Fruit fly (Drosophila melanogaster) whole organism, embryonic: ENCODE results near the gene Kdsr.

Experiments used
- Aef1 ChIP-seq: fragments of 200-800 bp; sonication (Bioruptor generic); IDR thresholded peaks from 3 replicates; pipeline ENCODE4 v1.3.6; 2022; ENCODE audit warnings: missing biosample characterization, missing genetic modification characterization
- Antp ChIP-seq: fragments of 200-800 bp; sonication (Bioruptor generic); optimal IDR thresholded peaks from 3 replicates; lab custom pipeline; 2016; ENCODE audit warnings: missing biosample characterization, missing genetic modification characterization
- Atf3 ChIP-seq: fragments of 200-800 bp; sonication (Bioruptor generic); optimal IDR thresholded peaks from 3 replicates; lab custom pipeline; 2016; ENCODE audit warnings: missing biosample characterization, missing genetic modification characterization
- B-H1 ChIP-seq: fragments of 200-800 bp; sonication (Bioruptor generic); IDR thresholded peaks from 3 replicates; pipeline ENCODE4 v1.3.6; 2022; ENCODE audit warnings: missing biosample characterization, missing genetic modification characterization
- BEAF-32 ChIP-seq: fragments of 200-800 bp; sonication (Bioruptor generic); optimal IDR thresholded peaks from 3 replicates; lab custom pipeline; 2017; ENCODE audit warnings: missing biosample characterization, missing genetic modification characterization, mild to moderate bottlenecking, moderate library complexity, missing genetic modification reagents
- BtbVII ChIP-seq: fragments of 200-800 bp; sonication (Bioruptor generic); optimal IDR thresholded peaks from 3 replicates; lab custom pipeline; 2017; ENCODE audit warnings: missing biosample characterization, mild to moderate bottlenecking, missing genetic modification characterization
- CG10543 ChIP-seq: fragments of 200-800 bp; sonication (Bioruptor generic); optimal IDR thresholded peaks from 3 replicates; lab custom pipeline; 2017; ENCODE audit warnings: missing biosample characterization, mild to moderate bottlenecking, missing genetic modification characterization, moderate library complexity
- CG10654 ChIP-seq: fragments of 200-800 bp; sonication (Bioruptor generic); optimal IDR thresholded peaks from 2 replicates; lab custom pipeline; 2016; ENCODE audit warnings: missing biosample characterization, missing genetic modification characterization
- CG10979 ChIP-seq: fragments of 200-800 bp; sonication (Bioruptor generic); optimal IDR thresholded peaks from 2 replicates; lab custom pipeline; 2018; ENCODE audit warnings: missing biosample characterization, mild to moderate bottlenecking, missing genetic modification characterization, moderate library complexity
- CG12071 ChIP-seq: fragments of 200-800 bp; sonication (Bioruptor generic); optimal IDR thresholded peaks from 3 replicates; lab custom pipeline; 2018; ENCODE audit warnings: missing biosample characterization, mild to moderate bottlenecking, missing genetic modification characterization
- CG13123 ChIP-seq: fragments of 200-800 bp; sonication (Bioruptor generic); optimal IDR thresholded peaks from 2 replicates; lab custom pipeline; 2016; ENCODE audit warnings: missing biosample characterization, missing genetic modification characterization
- CG15073 ChIP-seq: fragments of 200-800 bp; sonication (Bioruptor generic); optimal IDR thresholded peaks from 2 replicates; lab custom pipeline; 2016; ENCODE audit warnings: missing biosample characterization, missing genetic modification characterization
- CG15601 ChIP-seq: fragments of 200-800 bp; sonication (Bioruptor generic); optimal IDR thresholded peaks from 3 replicates; lab custom pipeline; 2019; ENCODE audit warnings: missing biosample characterization, mild to moderate bottlenecking, missing genetic modification characterization, moderate library complexity
- CG1602 ChIP-seq: fragments of 200-800 bp; sonication (Bioruptor generic); optimal IDR thresholded peaks from 3 replicates; lab custom pipeline; 2016; ENCODE audit warnings: missing biosample characterization, missing genetic modification characterization
- CG18764 ChIP-seq: fragments of 200-800 bp; sonication (Bioruptor generic); optimal IDR thresholded peaks from 3 replicates; lab custom pipeline; 2016; ENCODE audit warnings: missing biosample characterization, missing genetic modification characterization
- CG2875 ChIP-seq: fragments of 200-800 bp; sonication (Bioruptor generic); optimal IDR thresholded peaks from 2 replicates; lab custom pipeline; 2017; ENCODE audit warnings: missing biosample characterization, mild to moderate bottlenecking, missing genetic modification characterization, missing genetic modification reagents
- CG42726 ChIP-seq: fragments of 200-800 bp; sonication (Bioruptor generic); IDR thresholded peaks from 2 replicates; pipeline ENCODE4 v1.3.6; 2022; ENCODE audit warnings: missing biosample characterization, missing genetic modification characterization; ENCODE audit not compliant: partially characterized antibody
- CG43689 ChIP-seq: fragments of 200-800 bp; sonication (Bioruptor generic); IDR thresholded peaks from 2 replicates; pipeline ENCODE4 v1.3.6; 2022; ENCODE audit warnings: missing biosample characterization, missing genetic modification characterization
- CG7745 ChIP-seq: fragments of 200-800 bp; sonication (Bioruptor generic); optimal IDR thresholded peaks from 2 replicates; lab custom pipeline; 2018; ENCODE audit warnings: missing biosample characterization, mild to moderate bottlenecking, missing genetic modification characterization, moderate library complexity
- CG7963 ChIP-seq: fragments of 200-800 bp; sonication (Bioruptor generic); IDR thresholded peaks from 3 replicates; pipeline ENCODE4 v1.3.6; 2022; ENCODE audit warnings: missing biosample characterization, missing genetic modification characterization; ENCODE audit not compliant: partially characterized antibody
- CG9932 ChIP-seq: fragments of 200-800 bp; sonication (Bioruptor generic); IDR thresholded peaks from 2 replicates; pipeline ENCODE4 v1.3.6; 2022; ENCODE audit warnings: missing biosample characterization, missing genetic modification characterization
- Dbx ChIP-seq: fragments of 200-800 bp; sonication (Bioruptor generic); IDR thresholded peaks from 3 replicates; pipeline ENCODE4 v1.3.6; 2022; ENCODE audit warnings: missing biosample characterization, missing genetic modification characterization
- Elba2 ChIP-seq: fragments of 200-800 bp; sonication (Bioruptor generic); optimal IDR thresholded peaks from 3 replicates; lab custom pipeline; 2016; ENCODE audit warnings: missing biosample characterization, missing genetic modification characterization
- HLHmδ ChIP-seq: fragments of 200-800 bp; sonication (Bioruptor generic); optimal IDR thresholded peaks from 2 replicates; lab custom pipeline; 2018; ENCODE audit warnings: missing biosample characterization, mild to moderate bottlenecking, missing genetic modification characterization, moderate library complexity
- PHDP ChIP-seq: fragments of 200-800 bp; sonication (Bioruptor generic); optimal IDR thresholded peaks from 3 replicates; lab custom pipeline; 2018; ENCODE audit warnings: missing biosample characterization, mild to moderate bottlenecking, missing genetic modification characterization, moderate library complexity
- Ptx1 ChIP-seq: fragments of 200-800 bp; sonication (Bioruptor generic); IDR thresholded peaks from 2 replicates; pipeline ENCODE4 v1.3.6; 2022; ENCODE audit warnings: missing biosample characterization, missing genetic modification characterization
- Sox100B ChIP-seq: fragments of 200-800 bp; sonication (Bioruptor generic); optimal IDR thresholded peaks from 3 replicates; lab custom pipeline; 2018; ENCODE audit warnings: missing biosample characterization, mild to moderate bottlenecking, missing genetic modification characterization
- ara ChIP-seq: fragments of 200-800 bp; sonication (Bioruptor generic); IDR thresholded peaks from 2 replicates; pipeline ENCODE4 v1.3.6; 2022; ENCODE audit warnings: missing biosample characterization, missing genetic modification characterization
- chif ChIP-seq, 2 experiments: fragments of 200-800 bp; sonication (Bioruptor generic); optimal IDR thresholded peaks; 3 replicates each; lab custom pipeline; 2016; ENCODE audit warnings: missing biosample characterization in 2 of 2, missing genetic modification characterization in 2 of 2
- chm ChIP-seq: fragments of 200-800 bp; sonication (Bioruptor generic); IDR thresholded peaks from 2 replicates; pipeline ENCODE4 v1.3.6; 2022; ENCODE audit warnings: missing biosample characterization, missing genetic modification characterization
- danr ChIP-seq: fragments of 200-800 bp; sonication (Bioruptor generic); IDR thresholded peaks from 2 replicates; pipeline ENCODE4 v1.3.6; 2022; ENCODE audit warnings: missing biosample characterization, missing genetic modification characterization
- fd3F ChIP-seq: fragments of 200-800 bp; sonication (Bioruptor generic); optimal IDR thresholded peaks from 2 replicates; lab custom pipeline; 2018; ENCODE audit warnings: missing biosample characterization, mild to moderate bottlenecking, missing genetic modification characterization, moderate library complexity
- grau ChIP-seq: fragments of 200-800 bp; optimal IDR thresholded peaks from 3 replicates; lab custom pipeline; 2019; ENCODE audit warnings: missing biosample characterization, mild to moderate bottlenecking, missing genetic modification characterization, moderate library complexity
- ind ChIP-seq: fragments of 200-800 bp; sonication (Bioruptor generic); optimal IDR thresholded peaks from 3 replicates; lab custom pipeline; 2016; ENCODE audit warnings: missing biosample characterization, missing genetic modification characterization
- kni ChIP-seq: fragments of 200-800 bp; sonication (Bioruptor generic); optimal IDR thresholded peaks from 3 replicates; lab custom pipeline; 2017; ENCODE audit warnings: mild to moderate bottlenecking, missing biosample characterization, missing genetic modification reagents, missing genetic modification characterization
- lilli ChIP-seq: fragments of 200-800 bp; sonication (Bioruptor generic); optimal IDR thresholded peaks from 3 replicates; lab custom pipeline; 2016; ENCODE audit warnings: missing biosample characterization, missing genetic modification characterization
- lola ChIP-seq, 3 experiments: fragments of >200 bp in 2 of 3; fragments of 200-800 bp in 1 of 3; sonication (Bioruptor generic) in 1 of 3; optimal IDR thresholded peaks; 2 replicates each; lab custom pipeline; 2017 to 2019; ENCODE audit warnings: missing biosample characterization in 3 of 3, missing genetic modification characterization in 3 of 3, mild to moderate bottlenecking in 1 of 3, moderate library complexity in 1 of 3
- mld ChIP-seq: fragments of 200-800 bp; sonication (Bioruptor generic); IDR thresholded peaks from 3 replicates; pipeline ENCODE4 v1.3.6; 2022; ENCODE audit warnings: missing biosample characterization, missing genetic modification characterization; ENCODE audit not compliant: partially characterized antibody
- nerfin-1 ChIP-seq: fragments of 200-800 bp; sonication (Bioruptor generic); optimal IDR thresholded peaks from 3 replicates; lab custom pipeline; 2019; ENCODE audit warnings: missing biosample characterization, mild to moderate bottlenecking, missing genetic modification characterization, moderate library complexity
- pan ChIP-seq, 4 experiments: fragments of >200 bp in 3 of 4; fragments of 200-800 bp in 1 of 4; sonication (Bioruptor generic) in 1 of 4; optimal IDR thresholded peaks in 3 of 4; IDR thresholded peaks in 1 of 4; 2 replicates each; pipeline versions ENCODE4 v1.3.6 to Lab custom; 2017 to 2022; ENCODE audit warnings: missing biosample characterization in 2 of 4, missing genetic modification characterization in 2 of 4, mixed read lengths in 1 of 4
- prd ChIP-seq, 3 experiments: fragments of >200 bp in 2 of 3; fragments of 200-800 bp in 1 of 3; sonication (Bioruptor generic) in 1 of 3; optimal IDR thresholded peaks in 2 of 3; IDR thresholded peaks in 1 of 3; 2 replicates in 2 of 3; 3 replicates in 1 of 3; pipeline versions ENCODE4 v1.3.6 to Lab custom; 2017 to 2022; ENCODE audit warnings: missing biosample characterization in 1 of 3, missing genetic modification characterization in 1 of 3
- pros ChIP-seq: fragments of 200-800 bp; sonication (Bioruptor generic); optimal IDR thresholded peaks from 3 replicates; lab custom pipeline; 2019; ENCODE audit warnings: missing biosample characterization, mild to moderate bottlenecking, missing genetic modification characterization, moderate library complexity
- sd ChIP-seq: fragments of 200-800 bp; sonication (Bioruptor generic); optimal IDR thresholded peaks from 3 replicates; lab custom pipeline; 2018; ENCODE audit warnings: missing biosample characterization, mild to moderate bottlenecking, missing genetic modification characterization, moderate library complexity
- sug ChIP-seq: fragments of 200-800 bp; optimal IDR thresholded peaks from 2 replicates; lab custom pipeline; 2019; ENCODE audit warnings: missing biosample characterization, mild to moderate bottlenecking, missing genetic modification characterization, moderate library complexity
- tgo ChIP-seq: fragments of 200-800 bp; sonication (Bioruptor generic); IDR thresholded peaks from 3 replicates; pipeline ENCODE4 v1.3.6; 2022; ENCODE audit warnings: missing biosample characterization, missing genetic modification characterization
- tio ChIP-seq: fragments of 200-800 bp; sonication (Bioruptor generic); optimal IDR thresholded peaks from 2 replicates; lab custom pipeline; 2017; ENCODE audit warnings: missing biosample characterization, missing genetic modification characterization, inconsistent platforms
- toy ChIP-seq: fragments of 200-800 bp; sonication (Bioruptor generic); IDR thresholded peaks from 2 replicates; pipeline ENCODE4 v1.3.6; 2022; ENCODE audit warnings: missing biosample characterization, missing genetic modification characterization
- wdn ChIP-seq: fragments of 200-800 bp; sonication (Bioruptor generic); IDR thresholded peaks from 2 replicates; pipeline ENCODE4 v1.3.6; 2022; ENCODE audit warnings: missing biosample characterization, missing genetic modification characterization

Kdsr gene

dm6 chr3R:25262322-25262761, at the start of gene Kdsr, which contains the start of gene CG11858:
Kdsr (minus strand) TSS chr3R:25262498.
CG11858 (plus strand) TSS chr3R:25262741.
- peak; percentile 49 to 56 for TF ChIP-seq chif (GFP tag; optimal IDR thresholded peaks at IDR 0.05; lab: Kevin White, UChicago)
- peak; percentile 73 for TF ChIP-seq grau (tag; lab: Kevin White, UChicago)
- no peak for TF ChIP-seq Elba2 (GFP tag; lab: Kevin White, UChicago)
- peak; percentile 53 for TF ChIP-seq Atf3 (GFP tag; lab: Kevin White, UChicago)
- TF ChIP-seq chm = 0 out of 2 replicates have a peak, but pooled peaks have one; percentile 5
- no peak for TF ChIP-seq Sox100B
- peak; percentile 56 for TF ChIP-seq CG15601 (tag; lab: Kevin White, UChicago)
- peak; percentile 58; the same call in 1 of the 2 replicates for TF ChIP-seq danr
- TF ChIP-seq CG42726 (GFP tag; lab: Robert Waterston, UW) = no peak
- peak in 1 of 3 experiments; percentile 53 for TF ChIP-seq lola (GFP tag; optimal IDR thresholded peaks at IDR 0.05; lab: Kevin White, UChicago)
- TF ChIP-seq nerfin-1 (tag; lab: Kevin White, UChicago) = peak; percentile 28
- 0 out of 2 replicates have a peak, but pooled peaks have one; percentile 48 for TF ChIP-seq wdn (GFP tag; lab: Robert Waterston, UW)
- peak; percentile 29 for TF ChIP-seq CG10654 (GFP tag; lab: Kevin White, UChicago)
- peak; percentile 53 for TF ChIP-seq Aef1
- TF ChIP-seq tio (GFP tag; lab: Kevin White, UChicago) = no peak
- TF ChIP-seq CG10543 (GFP tag; lab: Kevin White, UChicago) = peak; percentile 59
- TF ChIP-seq ind (GFP tag; lab: Kevin White, UChicago) = peak; percentile 66
- TF ChIP-seq Dbx = peak; percentile 61; the same call in 1 of the 3 replicates
- TF ChIP-seq CG18764 (GFP tag; lab: Kevin White, UChicago) = peak; percentile 27
- no peak for TF ChIP-seq BtbVII (GFP tag; lab: Kevin White, UChicago)
- peak; percentile 12 for TF ChIP-seq CG1602 (GFP tag; lab: Kevin White, UChicago)
- peak; percentile 75 for TF ChIP-seq PHDP (tag; lab: Kevin White, UChicago)
- TF ChIP-seq CG15073 (GFP tag; lab: Kevin White, UChicago) = no peak
- peak; percentile 57; the same call in 1 of the 2 replicates for TF ChIP-seq ara (GFP tag; lab: Robert Waterston, UW)
- TF ChIP-seq B-H1 = peak; percentile 43; the same call in 2 of the 3 replicates
- TF ChIP-seq HLHmδ (GFP tag; lab: Kevin White, UChicago) = peak; percentile 8
- peak; percentile 28 for TF ChIP-seq Antp (GFP tag; lab: Kevin White, UChicago)
- TF ChIP-seq pros = no peak
- peak; percentile 80 for TF ChIP-seq CG9932 (GFP tag; lab: Robert Waterston, UW)
- peak; percentile 83 for TF ChIP-seq lilli (GFP tag; lab: Kevin White, UChicago)
- no peak for TF ChIP-seq CG7963 (GFP tag; lab: Robert Waterston, UW)
- no peak for TF ChIP-seq CG12071 (GFP tag; lab: Kevin White, UChicago)
- peak; percentile 70 for TF ChIP-seq sug (tag; lab: Kevin White, UChicago)
- no peak for TF ChIP-seq pan (optimal IDR thresholded peaks at IDR 0.05; lab: Kevin White, UChicago)
- peak in 1 of 2 experiments; percentile 64 for TF ChIP-seq pan (GFP tag; optimal IDR thresholded peaks at IDR 0.05 in 1 of 2, IDR thresholded peaks at IDR 0.05 in 1 of 2)
- TF ChIP-seq prd (optimal IDR thresholded peaks at IDR 0.05; lab: Kevin White, UChicago) = no peak
- peak; percentile 85 for TF ChIP-seq prd (GFP tag; IDR thresholded peaks at IDR 0.05; lab: Robert Waterston, UW)
- peak; percentile 52 for TF ChIP-seq BEAF-32 (GFP tag; lab: Kevin White, UChicago)
- TF ChIP-seq sd = peak; percentile 27
- TF ChIP-seq tgo (GFP tag; lab: Robert Waterston, UW) = peak; percentile 77
- peak; percentile 6 for TF ChIP-seq kni (GFP tag; lab: Kevin White, UChicago)
- TF ChIP-seq CG7745 (tag; lab: Kevin White, UChicago) = no peak
- peak; percentile 81 for TF ChIP-seq Ptx1 (GFP tag; lab: Robert Waterston, UW)
- TF ChIP-seq CG2875 (GFP tag; lab: Kevin White, UChicago) = no peak
- TF ChIP-seq toy (GFP tag; lab: Robert Waterston, UW) = no peak
- no peak for TF ChIP-seq mld (GFP tag; lab: Robert Waterston, UW)
- peak; percentile 6 for TF ChIP-seq CG13123 (GFP tag; lab: Kevin White, UChicago)
- TF ChIP-seq fd3F (GFP tag; lab: Kevin White, UChicago) = peak; percentile 47
- peak; percentile 53 for TF ChIP-seq CG10979 (tag; lab: Kevin White, UChicago)
- 0 out of 2 replicates have a peak, but pooled peaks have one; percentile 15 for TF ChIP-seq CG43689 (GFP tag; lab: Robert Waterston, UW)
